Worm (Caenorhabditis elegans) whole organism, young adult: ENCODE results near the gene ctns-1.
A peak's percentile ranks its signal among the peaks of the same experiment; 100 is the strongest.

Experiments used
- B0019.2 ChIP-seq: fragments of 200-800 bp; sonication (Bioruptor generic); conservative IDR thresholded peaks from 2 replicates; pipeline ENCODE4 v1.3.6; 2022; ENCODE audit warnings: missing genetic modification reagents, missing genetic modification characterization, missing compliant biosample characterization
- D2030.7 ChIP-seq: fragments of 200-800 bp; sonication (Bioruptor generic); IDR thresholded peaks from 2 replicates; pipeline ENCODE4 v1.3.6; 2022; ENCODE audit warnings: missing genetic modification reagents, missing genetic modification characterization, missing compliant biosample characterization
- F10E7.11 ChIP-seq: sonication (generic microtip); optimal IDR thresholded peaks from 2 replicates; lab custom pipeline; 2017; ENCODE audit warnings: mild to moderate bottlenecking, missing genetic modification characterization, moderate library complexity, missing compliant biosample characterization
- F33H1.4 ChIP-seq: fragments of 200-800 bp; sonication (Bioruptor generic); IDR thresholded peaks from 2 replicates; pipeline ENCODE4 v1.3.6; 2022; ENCODE audit warnings: missing genetic modification reagents, missing genetic modification characterization, missing compliant biosample characterization
- F39B2.1 ChIP-seq: fragments of 200-800 bp; sonication (Bioruptor generic); IDR thresholded peaks from 2 replicates; pipeline ENCODE4 v1.3.6; 2022; ENCODE audit warnings: missing genetic modification reagents, missing genetic modification characterization, missing compliant biosample characterization
- F52B5.7 ChIP-seq: sonication (generic microtip); optimal IDR thresholded peaks from 2 replicates; lab custom pipeline; 2016; ENCODE audit warnings: mild to moderate bottlenecking, missing genetic modification characterization, missing compliant biosample characterization
- F55B11.4 ChIP-seq: sonication (generic microtip); optimal IDR thresholded peaks from 2 replicates; lab custom pipeline; 2016; ENCODE audit warnings: missing compliant biosample characterization, missing genetic modification characterization, borderline replicate concordance; ENCODE audit not compliant: insufficient read depth
- K11D2.4 ChIP-seq: fragments of 200-800 bp; sonication (Bioruptor generic); IDR thresholded peaks from 2 replicates; pipeline ENCODE4 v1.3.6; 2022; ENCODE audit warnings: missing genetic modification reagents, missing genetic modification characterization, missing compliant biosample characterization
- K12H6.12 ChIP-seq: fragments of 200-800 bp; sonication (Bioruptor generic); optimal IDR thresholded peaks from 2 replicates; lab custom pipeline; 2018; ENCODE audit warnings: mild to moderate bottlenecking, missing genetic modification characterization, missing compliant biosample characterization
- Y53F4B.3 ChIP-seq: fragments of 200-800 bp; sonication (Bioruptor generic); IDR thresholded peaks from 2 replicates; pipeline ENCODE4 v1.3.6; 2022; ENCODE audit warnings: missing genetic modification reagents, missing genetic modification characterization, missing compliant biosample characterization
- Y53G8AR.9 ChIP-seq: fragments of 200-800 bp; sonication (Bioruptor generic); conservative IDR thresholded peaks from 2 replicates; pipeline ENCODE4 v1.3.6; 2022; ENCODE audit warnings: missing genetic modification reagents, missing genetic modification characterization, missing compliant biosample characterization
- Y56A3A.18 ChIP-seq: fragments of 200-800 bp; sonication (Bioruptor generic); IDR thresholded peaks from 2 replicates; pipeline ENCODE4 v1.3.6; 2022; ENCODE audit warnings: missing genetic modification reagents, missing genetic modification characterization, missing compliant biosample characterization
- Y79H2A.3 ChIP-seq: fragments of 200-800 bp; sonication (Bioruptor generic); conservative IDR thresholded peaks from 2 replicates; pipeline ENCODE4 v1.3.6; 2022; ENCODE audit warnings: missing genetic modification reagents, missing genetic modification characterization, missing compliant biosample characterization
- Y95B8A.8 ChIP-seq: fragments of 200-800 bp; sonication (Bioruptor generic); IDR thresholded peaks from 2 replicates; pipeline ENCODE4 v1.3.6; 2022; ENCODE audit warnings: missing genetic modification reagents, missing genetic modification characterization, missing compliant biosample characterization
- ZK185.1 ChIP-seq: sonication (generic microtip); optimal IDR thresholded peaks from 2 replicates; lab custom pipeline; 2016; ENCODE audit warnings: mild to moderate bottlenecking, missing genetic modification characterization, missing compliant biosample characterization; ENCODE audit not compliant: poor library complexity, severe bottlenecking
- aptf-2 ChIP-seq: fragments of 200-800 bp; sonication (Bioruptor generic); conservative IDR thresholded peaks from 2 replicates; pipeline ENCODE4 v1.3.6; 2022; ENCODE audit warnings: missing genetic modification reagents, missing genetic modification characterization, missing compliant biosample characterization
- aptf-3 ChIP-seq: fragments of 200-800 bp; sonication (Bioruptor generic); IDR thresholded peaks from 2 replicates; pipeline ENCODE4 v1.3.6; 2022; ENCODE audit warnings: missing genetic modification characterization, missing compliant biosample characterization
- attf-3 ChIP-seq: fragments of 200-800 bp; sonication (Bioruptor generic); conservative IDR thresholded peaks from 2 replicates; pipeline ENCODE4 v1.3.6; 2022; ENCODE audit warnings: missing genetic modification reagents, missing genetic modification characterization, missing compliant biosample characterization
- bed-1 ChIP-seq: fragments of 200-800 bp; sonication (Bioruptor generic); IDR thresholded peaks from 2 replicates; pipeline ENCODE4 v1.3.6; 2022; ENCODE audit warnings: missing genetic modification reagents, missing genetic modification characterization, missing compliant biosample characterization
- ccch-3 ChIP-seq: fragments of 200-800 bp; sonication (Bioruptor generic); optimal IDR thresholded peaks from 2 replicates; lab custom pipeline; 2018; ENCODE audit warnings: mild to moderate bottlenecking, missing genetic modification characterization, missing compliant biosample characterization
- cebp-2 ChIP-seq: fragments of 200-800 bp; sonication (Bioruptor generic); IDR thresholded peaks from 2 replicates; pipeline ENCODE4 v1.3.6; 2022; ENCODE audit warnings: missing genetic modification characterization, missing compliant biosample characterization
- ceh-27 ChIP-seq: fragments of 200-800 bp; sonication (Bioruptor generic); optimal IDR thresholded peaks from 2 replicates; lab custom pipeline; 2018; ENCODE audit warnings: mild to moderate bottlenecking, missing genetic modification characterization, moderate library complexity, missing compliant biosample characterization
- chd-7 ChIP-seq: sonication (generic microtip); optimal IDR thresholded peaks from 2 replicates; lab custom pipeline; 2016; ENCODE audit warnings: mild to moderate bottlenecking, missing genetic modification characterization, moderate library complexity, missing compliant biosample characterization
- die-1 ChIP-seq: sonication (generic microtip); optimal IDR thresholded peaks from 2 replicates; lab custom pipeline; 2016; ENCODE audit warnings: missing genotype, mild to moderate bottlenecking, missing genetic modification characterization, missing compliant biosample characterization
- dpl-1 ChIP-seq: fragments of 150-350 bp; optimal IDR thresholded peaks from 2 replicates; lab custom pipeline; 2014; ENCODE audit warnings: missing biosample characterization, missing genetic modification reagents, missing genetic modification characterization
- efl-1 ChIP-seq: fragments of 150-350 bp; optimal IDR thresholded peaks from 2 replicates; lab custom pipeline; 2014; ENCODE audit warnings: missing biosample characterization, missing genetic modification reagents, missing genetic modification characterization
- lin-26 ChIP-seq: fragments of 200-800 bp; sonication (Bioruptor generic); IDR thresholded peaks from 2 replicates; pipeline ENCODE4 v1.3.6; 2022; ENCODE audit warnings: missing genetic modification reagents, missing genetic modification characterization, missing compliant biosample characterization
- lir-1 ChIP-seq: fragments of 200-800 bp; sonication (Bioruptor generic); conservative IDR thresholded peaks from 2 replicates; pipeline ENCODE4 v1.3.6; 2022; ENCODE audit warnings: missing genetic modification reagents, missing genetic modification characterization, missing compliant biosample characterization
- madf-3 ChIP-seq: fragments of 200-800 bp; sonication (Bioruptor generic); IDR thresholded peaks from 2 replicates; pipeline ENCODE4 v1.3.6; 2022; ENCODE audit warnings: missing genetic modification reagents, missing genetic modification characterization, missing compliant biosample characterization
- madf-6 ChIP-seq: fragments of 200-800 bp; sonication (Bioruptor generic); IDR thresholded peaks from 2 replicates; pipeline ENCODE4 v1.3.6; 2022; ENCODE audit warnings: missing genetic modification reagents, missing genetic modification characterization, missing compliant biosample characterization
- mel-28 ChIP-seq: sonication (generic microtip); optimal IDR thresholded peaks from 2 replicates; lab custom pipeline; 2016; ENCODE audit warnings: borderline replicate concordance, mild to moderate bottlenecking, missing genetic modification characterization, missing compliant biosample characterization
- mes-4 ChIP-seq: sonication (generic microtip); optimal IDR thresholded peaks from 2 replicates; lab custom pipeline; 2016; ENCODE audit warnings: missing genotype, missing genetic modification characterization, missing compliant biosample characterization
- nfya-2 ChIP-seq: fragments of 200-800 bp; sonication (Bioruptor generic); IDR thresholded peaks from 2 replicates; pipeline ENCODE4 v1.3.6; 2022; ENCODE audit warnings: missing genetic modification reagents, missing genetic modification characterization, missing compliant biosample characterization
- nfyb-1 ChIP-seq: fragments of 200-800 bp; sonication (Bioruptor generic); IDR thresholded peaks from 2 replicates; pipeline ENCODE4 v1.3.6; 2022; ENCODE audit warnings: missing genetic modification reagents, missing genetic modification characterization, missing compliant biosample characterization
- nhr-120 ChIP-seq: fragments of 200-800 bp; sonication (Bioruptor generic); IDR thresholded peaks from 2 replicates; pipeline ENCODE4 v1.3.6; 2022; ENCODE audit warnings: missing genetic modification characterization, missing compliant biosample characterization
- nhr-179 ChIP-seq: sonication (generic microtip); optimal IDR thresholded peaks from 2 replicates; lab custom pipeline; 2016; ENCODE audit warnings: mild to moderate bottlenecking, missing genetic modification characterization, missing compliant biosample characterization
- nhr-80 ChIP-seq: sonication (generic microtip); optimal IDR thresholded peaks from 2 replicates; lab custom pipeline; 2016; ENCODE audit warnings: missing genetic modification characterization, missing compliant biosample characterization
- nhr-90 ChIP-seq: sonication (generic microtip); optimal IDR thresholded peaks from 2 replicates; lab custom pipeline; 2016; ENCODE audit warnings: missing genotype, mild to moderate bottlenecking, missing genetic modification characterization, missing compliant biosample characterization
- rec-8 ChIP-seq, 2 experiments: sonication (generic microtip); optimal IDR thresholded peaks; 2 replicates each; lab custom pipeline; 2016; ENCODE audit warnings: mild to moderate bottlenecking in 2 of 2, missing genetic modification characterization in 2 of 2, missing genetic modification reagents in 2 of 2, missing genotype in 2 of 2, missing biosample characterization in 1 of 2, missing compliant biosample characterization in 1 of 2, moderate library complexity in 1 of 2
- sea-2 ChIP-seq: fragments of 200-800 bp; sonication (Bioruptor generic); IDR thresholded peaks from 2 replicates; pipeline ENCODE4 v1.3.6; 2022; ENCODE audit warnings: missing genetic modification characterization, missing compliant biosample characterization
- snpc-3.4 ChIP-seq: sonication (generic microtip); optimal IDR thresholded peaks from 2 replicates; lab custom pipeline; 2017; ENCODE audit warnings: missing genetic modification characterization, mild to moderate bottlenecking, missing compliant biosample characterization, antibody characterized with exemption, moderate library complexity, missing genotype, missing genetic modification reagents
- snpc-4 ChIP-seq, 5 experiments: fragments of 150-350 bp in 1 of 5; sonication (generic microtip) in 4 of 5; optimal IDR thresholded peaks; 2 replicates each; lab custom pipeline; 2014 to 2018; ENCODE audit warnings: missing genetic modification characterization in 5 of 5, missing biosample characterization in 3 of 5, antibody characterized with exemption in 2 of 5, mild to moderate bottlenecking in 2 of 5, missing compliant biosample characterization in 2 of 5, missing genotype in 2 of 5, moderate library complexity in 2 of 5, missing genetic modification reagents in 1 of 5
- tbp1 ChIP-seq: fragments of 200-800 bp; sonication (Bioruptor generic); optimal IDR thresholded peaks from 2 replicates; lab custom pipeline; 2018; ENCODE audit warnings: mild to moderate bottlenecking, missing genetic modification characterization, missing compliant biosample characterization
- tlf-1 ChIP-seq: fragments of 200-800 bp; sonication (Bioruptor generic); optimal IDR thresholded peaks from 2 replicates; lab custom pipeline; 2018; ENCODE audit warnings: mild to moderate bottlenecking, missing genetic modification characterization, missing compliant biosample characterization
- ztf-26 ChIP-seq: sonication (generic microtip); optimal IDR thresholded peaks from 2 replicates; lab custom pipeline; 2017; ENCODE audit warnings: missing genetic modification characterization, missing compliant biosample characterization
- ztf-6 ChIP-seq: fragments of 200-800 bp; sonication (Bioruptor generic); IDR thresholded peaks from 2 replicates; pipeline ENCODE4 v1.3.6; 2022; ENCODE audit warnings: missing genetic modification reagents, missing genetic modification characterization, missing compliant biosample characterization

ctns-1 gene

DNA sequence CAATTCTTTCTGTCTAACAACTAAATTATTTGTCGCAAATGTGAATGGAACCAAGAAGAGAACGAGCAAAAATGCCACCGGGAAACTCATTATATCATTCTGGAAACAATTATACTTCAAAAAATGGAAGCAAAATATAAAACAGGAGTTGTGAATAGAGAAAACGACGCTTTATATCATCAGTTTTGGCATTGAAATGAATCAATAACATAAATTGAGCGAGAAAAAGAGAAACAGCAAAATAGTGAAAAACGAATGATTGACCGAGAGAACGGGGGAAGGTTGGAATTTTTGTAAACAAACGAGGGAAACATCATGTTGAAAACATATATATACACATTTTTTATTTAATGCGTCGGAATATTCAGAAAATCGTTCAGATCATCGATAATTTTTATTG, at the start of gene ctns-1:
TSS of gene ctns-1 (minus strand) at position 101 of the 400 bp plus-strand sequence.
- TF ChIP-seq tlf-1 (GFP tag; lab: Kevin White, UChicago) (no peak), sea-2 (GFP tag; lab: Robert Waterston, UW) (no peak), F33H1.4 (GFP tag; lab: Robert Waterston, UW) (no peak), Y56A3A.18 (no peak), nhr-120 (GFP tag; lab: Robert Waterston, UW) (no peak), madf-3 (GFP tag; lab: Robert Waterston, UW) (no peak)
- TF ChIP-seq, all 124 proteins: peak for 0

- peak; percentile 84 for TF ChIP-seq ceh-27 (GFP tag; lab: Kevin White, UChicago)
- no peak for TF ChIP-seq F10E7.11
- no peak for TF ChIP-seq aptf-2
- TF ChIP-seq lir-1 = peak; percentile 74
- peak; percentile 30 for TF ChIP-seq die-1 (tag; lab: Kevin White, UChicago)
- no peak for TF ChIP-seq aptf-3 (GFP tag; lab: Robert Waterston, UW)
- peak; percentile 57 for TF ChIP-seq snpc-4 (GFP tag; optimal IDR thresholded peaks at IDR 0.05; lab: Kevin White, UChicago)
- TF ChIP-seq snpc-4 (tag; optimal IDR thresholded peaks at IDR 0.05; lab: Kevin White, UChicago) = peak; percentile 75 to 83 (median 76)
- no peak for TF ChIP-seq F39B2.1 (GFP tag; lab: Robert Waterston, UW)
- TF ChIP-seq bed-1 = no peak
- TF ChIP-seq ccch-3 (GFP tag; lab: Kevin White, UChicago) = no peak
- no peak for TF ChIP-seq ztf-6 (GFP tag; lab: Robert Waterston, UW)
- peak; percentile 74 for TF ChIP-seq ztf-26 (tag; lab: Kevin White, UChicago)
- no peak for TF ChIP-seq nfya-2 (GFP tag; lab: Robert Waterston, UW)
- TF ChIP-seq Y53F4B.3 (GFP tag; lab: Robert Waterston, UW) = no peak
- TF ChIP-seq mes-4 (tag; lab: Kevin White, UChicago) = no peak
- TF ChIP-seq nhr-80 (tag; lab: Kevin White, UChicago) = peak; percentile 62
- peak; percentile 74; the same call in 1 of the 2 replicates for TF ChIP-seq Y95B8A.8
- TF ChIP-seq cebp-2 (GFP tag; lab: Robert Waterston, UW) = no peak
- peak; percentile 100 for TF ChIP-seq F33H1.4 (GFP tag; lab: Robert Waterston, UW)
- peak; percentile 72 for TF ChIP-seq tbp1 (GFP tag; lab: Kevin White, UChicago)
- no peak for TF ChIP-seq mel-28
- TF ChIP-seq nhr-179 (tag; lab: Kevin White, UChicago) = no peak
- peak; percentile 81 for TF ChIP-seq efl-1 (GFP tag; lab: Kevin White, UChicago)
- TF ChIP-seq madf-6 (GFP tag; lab: Robert Waterston, UW) = peak; percentile 85
- no peak for TF ChIP-seq lin-26 (GFP tag; lab: Robert Waterston, UW)
- TF ChIP-seq attf-3 (GFP tag; lab: Robert Waterston, UW) = peak; percentile 79
- TF ChIP-seq rec-8 (tag; optimal IDR thresholded peaks at IDR 0.05; lab: Kevin White, UChicago) = no peak
- peak; percentile 7 for TF ChIP-seq chd-7 (tag; lab: Kevin White, UChicago)
- TF ChIP-seq K11D2.4 (GFP tag; lab: Robert Waterston, UW) = peak; percentile 94
- TF ChIP-seq Y53G8AR.9 (GFP tag; lab: Robert Waterston, UW) = peak; percentile 77; the same call in 1 of the 2 replicates
- no peak for TF ChIP-seq F55B11.4 (tag; lab: Kevin White, UChicago)
- TF ChIP-seq nfyb-1 = peak; percentile 96
- TF ChIP-seq ZK185.1 (tag; lab: Kevin White, UChicago) = peak; percentile 96
- peak; percentile 64; the same call in 1 of the 2 replicates for TF ChIP-seq D2030.7
- peak; percentile 77 for TF ChIP-seq K12H6.12 (tag; lab: Kevin White, UChicago)
- TF ChIP-seq snpc-3.4 (tag; lab: Kevin White, UChicago) = peak; percentile 26
- TF ChIP-seq F52B5.7 = no peak
- TF ChIP-seq Y79H2A.3 (GFP tag; lab: Robert Waterston, UW) = no peak
- no peak for TF ChIP-seq nhr-90 (tag; lab: Kevin White, UChicago)
- TF ChIP-seq dpl-1 = peak; percentile 53
- 0 out of 2 replicates have a peak, but pooled peaks have one; percentile 22 for TF ChIP-seq B0019.2 (GFP tag; lab: Robert Waterston, UW)
Observed at ce11 chrII:8185016-8185493, 48.3 kb upstream of the ctns-1 start, which contains the start of the genes mig-5 and cct-1. TSS of gene mig-5 (minus strand) at chrII:8185023. TSS of gene cct-1 (plus strand) at chrII:8185443.
